Worm (Caenorhabditis elegans): ENCODE data around the gene F26F4.8.
A peak's percentile ranks its signal among the peaks of the same experiment; 100 is the strongest.

The F26F4.8 gene

DNA sequence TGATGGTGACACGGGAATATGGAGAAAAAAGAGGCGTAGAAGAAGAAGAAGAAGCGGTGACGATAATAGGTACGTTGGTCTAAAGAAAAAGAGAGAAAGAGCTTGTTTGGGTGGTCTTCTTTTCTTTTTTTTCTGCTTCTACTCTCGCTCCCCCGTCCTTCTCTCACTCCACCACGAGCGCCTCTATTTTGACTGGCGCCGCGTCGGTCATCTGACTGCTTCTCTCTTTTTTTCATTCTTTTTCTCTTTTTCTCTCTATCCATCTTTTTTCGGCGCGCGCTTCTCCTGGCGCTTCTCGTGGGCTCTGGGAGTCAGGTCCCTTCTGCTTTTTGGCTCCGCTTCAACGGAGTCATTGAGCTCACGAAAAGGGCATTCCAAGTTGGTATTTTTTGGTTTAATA is 45.1 kb upstream of the F26F4.8 start:
- TF ChIP-seq zip-2 (tag; optimal IDR thresholded peaks at IDR 0.05) = no peak
- TF ChIP-seq zfp-2 (tag; optimal IDR thresholded peaks at IDR 0.05) = no peak
- peak; percentile 68 for TF ChIP-seq hmg-1.1 (GFP tag; IDR thresholded peaks at IDR 0.05)
- no peak for TF ChIP-seq pqm-1 (tag; optimal IDR thresholded peaks at IDR 0.05)
- TF ChIP-seq set-16 (GFP tag; IDR thresholded peaks at IDR 0.05) = peak; percentile 67
- no peak for TF ChIP-seq lim-7 (GFP tag; IDR thresholded peaks at IDR 0.05)
- TF ChIP-seq lsy-2 (tag; optimal IDR thresholded peaks at IDR 0.05) = peak in 1 of 2 experiments; percentile 43
- no peak for TF ChIP-seq D1046.2 (GFP tag; IDR thresholded peaks at IDR 0.05)
- TF ChIP-seq Y48G9A.11 (GFP tag; IDR thresholded peaks at IDR 0.05) = no peak
- no peak for TF ChIP-seq aha-1 (tag)
- TF ChIP-seq lin-1 (GFP tag; IDR thresholded peaks at IDR 0.05) = no peak
- no peak for TF ChIP-seq dpl-1 (GFP tag; optimal IDR thresholded peaks at IDR 0.05)
- TF ChIP-seq skn-1 (tag; optimal IDR thresholded peaks at IDR 0.05) = no peak
- TF ChIP-seq egl-43 (GFP tag; IDR thresholded peaks at IDR 0.05) = peak; percentile 56; the same call in 1 of the 2 replicates
- peak; percentile 23 for TF ChIP-seq fkh-10 (GFP tag; optimal IDR thresholded peaks at IDR 0.05)
- TF ChIP-seq nhr-6 (tag; optimal IDR thresholded peaks at IDR 0.05) = no peak
- TF ChIP-seq dve-1 (tag; optimal IDR thresholded peaks at IDR 0.05; ENCODE audit: insufficient read depth) = peak; percentile 13
- peak; percentile 7 for TF ChIP-seq F37D6.2 (tag; optimal IDR thresholded peaks at IDR 0.05)
- TF ChIP-seq ztf-7 (tag; optimal IDR thresholded peaks at IDR 0.05) = no peak
- TF ChIP-seq tra-1 (GFP tag; IDR thresholded peaks at IDR 0.05) = peak; percentile 54; the same call in 1 of the 2 replicates
- peak in 1 of 2 experiments; percentile 62 for TF ChIP-seq hif-1 (tag; optimal IDR thresholded peaks at IDR 0.05)
- peak; percentile 63 for TF ChIP-seq rbr-2 (tag; optimal IDR thresholded peaks at IDR 0.05)
- no peak for TF ChIP-seq ZK337.2 (GFP tag; IDR thresholded peaks at IDR 0.05)
- no peak for TF ChIP-seq nhr-77 (tag; optimal IDR thresholded peaks at IDR 0.05)
- 0 out of 2 replicates have a peak, but pooled peaks have one; percentile 25 for TF ChIP-seq ctbp-1 (GFP tag; IDR thresholded peaks at IDR 0.05)
- no peak for TF ChIP-seq ceh-20 (GFP tag; IDR thresholded peaks at IDR 0.05)
- no peak for TF ChIP-seq lin-29 (GFP tag; IDR thresholded peaks at IDR 0.05)
- TF ChIP-seq nhr-41 (GFP tag; IDR thresholded peaks at IDR 0.05) = no peak
- peak; percentile 25 for TF ChIP-seq mes-2 (tag; optimal IDR thresholded peaks at IDR 0.05; ENCODE audit: poor library complexity, severe bottlenecking)
- 0 out of 2 replicates have a peak, but pooled peaks have one; percentile 26 for TF ChIP-seq lin-38 (GFP tag; IDR thresholded peaks at IDR 0.05)
- peak; percentile 55 for TF ChIP-seq mep-1 (tag; optimal IDR thresholded peaks at IDR 0.05)
- TF ChIP-seq lir-3 (tag; optimal IDR thresholded peaks at IDR 0.05) = no peak
- TF ChIP-seq attf-4 (tag; optimal IDR thresholded peaks at IDR 0.05) = no peak
- peak; percentile 97 for TF ChIP-seq hlh-30 (tag; optimal IDR thresholded peaks at IDR 0.05; ENCODE audit: insufficient read depth)
- TF ChIP-seq daf-19 (GFP tag; conservative IDR thresholded peaks at IDR 0.05) = no peak
- peak; percentile 58 for TF ChIP-seq hlh-11 (tag; optimal IDR thresholded peaks at IDR 0.05)
- TF ChIP-seq unc-62 (GFP tag; optimal IDR thresholded peaks at IDR 0.05 in 1 of 2) = peak in 1 of 2 experiments; percentile 83
- no peak for TF ChIP-seq unc-62 (tag; optimal IDR thresholded peaks at IDR 0.05)
- peak; percentile 59 to 86 for TF ChIP-seq mdl-1 (tag; optimal IDR thresholded peaks at IDR 0.05)
- TF ChIP-seq ama-1 (optimal IDR thresholded peaks at IDR 0.05) = no peak
- no peak for TF ChIP-seq ceh-28 (tag; optimal IDR thresholded peaks at IDR 0.05)
- peak; percentile 64 for TF ChIP-seq madf-9 (GFP tag; conservative IDR thresholded peaks at IDR 0.05)

DNA sequence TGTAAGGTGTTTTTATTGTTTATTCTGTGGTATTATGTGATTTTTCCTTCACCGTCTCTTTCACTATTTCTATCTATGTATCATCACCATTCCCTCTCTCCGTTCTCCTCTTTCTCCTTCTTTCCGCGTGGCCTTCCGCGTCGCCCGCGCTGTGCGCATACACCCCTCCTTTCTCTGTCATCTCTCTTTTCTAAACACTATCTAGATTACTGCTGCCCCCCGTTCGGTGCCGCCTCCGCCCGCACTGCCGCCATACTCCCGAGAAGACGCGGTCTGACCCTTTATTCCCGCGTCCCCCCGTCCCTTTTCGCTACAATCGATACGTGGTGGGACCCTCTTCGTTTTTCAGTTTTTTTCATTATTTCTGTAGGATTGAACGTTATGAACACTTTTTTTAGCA is 43.4 kb upstream of the F26F4.8 start:
- TF ChIP-seq dpl-1 (GFP tag; optimal IDR thresholded peaks at IDR 0.05) (no peak), tra-1 (GFP tag; IDR thresholded peaks at IDR 0.05) (no peak), gei-8 (GFP tag; optimal IDR thresholded peaks at IDR 0.05) (no peak), Y48G9A.11 (GFP tag; IDR thresholded peaks at IDR 0.05) (no peak), pqm-1 (tag; optimal IDR thresholded peaks at IDR 0.05) (no peak), madf-5 (GFP tag; IDR thresholded peaks at IDR 0.05) (no peak), ZK546.5 (tag; optimal IDR thresholded peaks at IDR 0.05) (no peak), fkh-10 (GFP tag; optimal IDR thresholded peaks at IDR 0.05) (no peak), set-16 (GFP tag; IDR thresholded peaks at IDR 0.05) (peak; percentile 81), Y5F2A.4 (GFP tag; optimal IDR thresholded peaks at IDR 0.05) (no peak), Y105C5A.15 (GFP tag; IDR thresholded peaks at IDR 0.05) (no peak), nhr-111 (GFP tag; optimal IDR thresholded peaks at IDR 0.05) (no peak), ces-1 (GFP tag; optimal IDR thresholded peaks at IDR 0.05) (no peak), lir-3 (tag; optimal IDR thresholded peaks at IDR 0.05) (no peak), lin-1 (GFP tag; IDR thresholded peaks at IDR 0.05) (no peak), unc-62 (GFP tag; optimal IDR thresholded peaks at IDR 0.05 in 1 of 2) (no peak), unc-62 (tag; optimal IDR thresholded peaks at IDR 0.05) (no peak), nhr-6 (tag; optimal IDR thresholded peaks at IDR 0.05) (no peak), daf-19 (GFP tag; conservative IDR thresholded peaks at IDR 0.05) (no peak), fos-1 (tag; optimal IDR thresholded peaks at IDR 0.05) (no peak), ztf-11 (tag; optimal IDR thresholded peaks at IDR 0.05) (no peak), nhr-10 (tag; optimal IDR thresholded peaks at IDR 0.05) (no peak)
